Worm (Caenorhabditis elegans): ENCODE results near the gene ZK757.1.

DNA sequence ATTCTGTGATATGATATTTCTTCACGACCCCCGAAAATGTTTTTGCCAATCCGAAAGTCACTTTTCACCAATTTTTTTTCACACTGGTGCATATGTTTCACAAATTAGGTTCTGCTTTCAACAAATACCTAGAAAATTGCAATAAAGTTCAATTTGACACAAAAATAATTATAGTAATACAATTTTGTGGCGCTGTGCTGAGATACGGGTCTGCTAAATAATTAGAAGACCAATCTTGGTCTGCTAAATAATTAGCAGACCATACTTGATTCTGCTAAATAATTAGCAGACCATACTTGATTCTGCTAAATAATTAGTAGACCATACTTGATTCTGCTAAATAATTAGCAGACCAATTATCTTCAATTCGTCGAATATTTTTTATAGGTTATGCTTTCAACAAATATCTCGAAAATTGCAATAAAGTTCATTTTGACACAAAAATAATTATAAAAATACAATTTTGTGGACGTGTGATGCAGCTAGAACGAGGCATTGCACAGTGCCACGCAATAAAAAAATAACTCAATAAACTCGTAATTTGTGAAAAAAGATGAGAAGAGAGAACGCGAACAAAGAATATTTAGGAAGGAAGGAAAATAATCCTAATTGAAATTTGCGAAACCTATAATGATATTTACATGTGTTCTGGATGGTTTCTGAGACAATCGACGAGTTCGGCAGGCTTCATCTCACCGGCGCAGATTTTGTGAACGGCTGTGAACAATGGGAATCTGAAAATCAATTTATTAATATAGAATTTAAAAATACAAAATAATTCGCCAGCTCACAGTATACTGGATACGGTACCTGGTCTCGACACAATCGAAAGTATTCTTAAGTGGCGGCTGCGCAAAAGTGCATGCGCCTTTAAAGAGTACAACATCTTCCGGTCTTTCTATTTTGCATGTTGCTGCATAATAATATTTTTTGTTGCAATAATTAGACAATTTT, 17.0 kb downstream of the ZK757.1 start:
- TF ChIP-seq ztf-11 (tag; optimal IDR thresholded peaks at IDR 0.05), result no peak
- no peak for TF ChIP-seq gmeb-1 (tag; optimal IDR thresholded peaks at IDR 0.05)
- TF ChIP-seq skn-1 (tag; optimal IDR thresholded peaks at IDR 0.05), result no peak
- TF ChIP-seq nhr-10 (tag; optimal IDR thresholded peaks at IDR 0.05), result no peak
- TF ChIP-seq nhr-237 (tag; optimal IDR thresholded peaks at IDR 0.05), result no peak
- TF ChIP-seq lsy-2 (tag; optimal IDR thresholded peaks at IDR 0.05), result no peak
- TF ChIP-seq nhr-12 (tag; optimal IDR thresholded peaks at IDR 0.05), result no peak

Measured in whole organism, L2 larva.